Worm (Caenorhabditis elegans) whole organism, L3 larva: Measurements from ENCODE around the gene C17B7.12.

Experiments used
- R02D3.7 ChIP-seq: fragments of 150-350 bp; optimal IDR thresholded peaks from 2 replicates; lab custom pipeline; 2014; ENCODE audit warnings: missing biosample characterization, missing genetic modification characterization
- ceh-82 ChIP-seq: fragments of 150-350 bp; optimal IDR thresholded peaks from 2 replicates; lab custom pipeline; 2014; ENCODE audit warnings: missing biosample characterization, missing genetic modification characterization
- lin-15B ChIP-seq: fragments of 150-350 bp; optimal IDR thresholded peaks from 2 replicates; lab custom pipeline; 2014; ENCODE audit warnings: missing biosample characterization, missing genetic modification characterization
- lin-39 ChIP-seq: fragments of 150-350 bp; optimal IDR thresholded peaks from 2 replicates; lab custom pipeline; 2018; ENCODE audit warnings: missing biosample characterization, missing genetic modification reagents, missing genetic modification characterization
- mdl-1 ChIP-seq: fragments of 150-350 bp; optimal IDR thresholded peaks from 2 replicates; lab custom pipeline; 2014; ENCODE audit warnings: missing biosample characterization, missing genetic modification characterization
- nhr-11 ChIP-seq: fragments of 150-350 bp; optimal IDR thresholded peaks from 2 replicates; lab custom pipeline; 2014; ENCODE audit warnings: missing biosample characterization, missing genetic modification characterization
- nhr-67 ChIP-seq: fragments of 150-350 bp; optimal IDR thresholded peaks from 2 replicates; lab custom pipeline; 2014; ENCODE audit warnings: missing biosample characterization, missing genetic modification characterization
- nhr-77 ChIP-seq: fragments of 150-350 bp; optimal IDR thresholded peaks from 2 replicates; lab custom pipeline; 2014; ENCODE audit warnings: missing biosample characterization, missing genetic modification characterization
- unc-62 ChIP-seq: fragments of 150-350 bp; sonication (generic microtip); optimal IDR thresholded peaks from 4 replicates; lab custom pipeline; 2014; ENCODE audit warnings: missing biosample characterization, missing genetic modification reagents, missing genetic modification characterization
- ztf-4 ChIP-seq: fragments of 150-350 bp; optimal IDR thresholded peaks from 2 replicates; lab custom pipeline; 2014; ENCODE audit warnings: missing biosample characterization, missing genetic modification characterization

DNA sequence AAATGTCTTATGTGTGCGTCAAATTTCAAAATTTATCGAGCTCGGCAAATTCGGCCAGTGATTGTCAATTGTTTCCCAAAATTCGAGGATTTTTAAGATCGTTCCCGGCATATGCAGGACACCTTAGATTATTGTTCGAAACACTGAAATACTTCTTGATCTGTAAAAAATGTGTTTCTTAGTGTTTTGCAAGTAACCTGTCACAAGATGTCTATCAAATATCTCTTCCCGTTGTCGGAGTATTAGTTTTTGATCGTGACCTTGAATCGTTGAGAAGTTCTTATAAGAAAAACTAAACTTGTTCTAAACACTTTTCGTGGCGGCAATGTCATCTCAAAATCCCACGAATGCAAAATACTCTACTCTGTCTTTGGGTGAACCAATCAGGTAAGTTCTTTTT, 9.4 kb downstream of the C17B7.12 start, which contains the start of gene C04E12.4:
- TF ChIP-seq R02D3.7 (tag; lab: Kevin White, UChicago), result no peak
- no peak for TF ChIP-seq nhr-77 (tag; lab: Kevin White, UChicago)
- TF ChIP-seq nhr-67 (tag; lab: Kevin White, UChicago), result no peak
- TF ChIP-seq lin-39 (tag; lab: Kevin White, UChicago), result no peak
- TF ChIP-seq nhr-11, result no peak
- TF ChIP-seq mdl-1 (tag; lab: Kevin White, UChicago), result no peak
- no peak for TF ChIP-seq ztf-4 (tag; lab: Kevin White, UChicago)
- no peak for TF ChIP-seq lin-15B
- TF ChIP-seq ceh-82 (tag; lab: Kevin White, UChicago), result no peak
- TF ChIP-seq unc-62, result no peak
